Worm (Caenorhabditis elegans) whole organism, midembryonic: ENCODE results near the gene R160.2.
"Not testable (repeated sequence)": the region's sequence is repeated elsewhere in the genome, so short reads cannot be mapped to it uniquely, and the experiment has no call there.

Experiments
- flt-1 ChIP-seq: fragments of 200-800 bp; sonication (Bioruptor generic); IDR thresholded peaks from 2 replicates; pipeline ENCODE4 v1.3.6; 2022; ENCODE audit warnings: missing genetic modification characterization, missing compliant biosample characterization
- klf-2 ChIP-seq: fragments of 200-800 bp; sonication (Bioruptor generic); conservative IDR thresholded peaks from 2 replicates; pipeline ENCODE4 v1.3.6; 2022; ENCODE audit warnings: missing genetic modification reagents, missing genetic modification characterization, missing compliant biosample characterization

ce11 chrX:4339332-4339731 lies 37.4 kb downstream of the R160.2 start, which contains the start of gene cst-1:
- not testable (repeated sequence) for TF ChIP-seq klf-2; flt-1 (GFP tag; lab: Robert Waterston, UW)
